Worm (Caenorhabditis elegans) whole organism, mixed stage, embryonic: ENCODE results near the gene fbxa-86.

Experiments
- bed-3 ChIP-seq: fragments of 200-800 bp; sonication (Bioruptor generic); optimal IDR thresholded peaks from 3 replicates; lab custom pipeline; 2018; ENCODE audit warnings: mild to moderate bottlenecking, missing genetic modification characterization, moderate library complexity, missing compliant biosample characterization
- blmp-1 ChIP-seq: fragments of 150-350 bp; optimal IDR thresholded peaks from 2 replicates; lab custom pipeline; 2014; ENCODE audit warnings: missing biosample characterization, missing genetic modification characterization
- ceh-39 ChIP-seq: fragments of 150-350 bp; optimal IDR thresholded peaks from 2 replicates; lab custom pipeline; 2014; ENCODE audit warnings: missing biosample characterization, missing genetic modification characterization
- ceh-43 ChIP-seq: fragments of 200-800 bp; sonication (Bioruptor generic); optimal IDR thresholded peaks from 2 replicates; lab custom pipeline; 2018; ENCODE audit warnings: mild to moderate bottlenecking, missing genetic modification characterization, moderate library complexity, missing compliant biosample characterization
- ceh-83 ChIP-seq: fragments of 200-800 bp; sonication (Bioruptor generic); optimal IDR thresholded peaks from 2 replicates; lab custom pipeline; 2018; ENCODE audit warnings: mild to moderate bottlenecking, missing genetic modification characterization, missing compliant biosample characterization
- ces-1 ChIP-seq: fragments of 150-350 bp; optimal IDR thresholded peaks from 2 replicates; lab custom pipeline; 2014; ENCODE audit warnings: missing biosample characterization, missing genetic modification reagents, missing genetic modification characterization
- cnd-1 ChIP-seq: fragments of 200-800 bp; sonication (Bioruptor generic); optimal IDR thresholded peaks from 2 replicates; lab custom pipeline; 2018; ENCODE audit warnings: mild to moderate bottlenecking, missing genetic modification characterization, missing compliant biosample characterization
- elt-1 ChIP-seq: sonication (generic microtip); optimal IDR thresholded peaks from 2 replicates; lab custom pipeline; 2017; ENCODE audit warnings: missing genetic modification characterization, mild to moderate bottlenecking, missing compliant biosample characterization, antibody characterized with exemption, moderate library complexity, borderline replicate concordance; ENCODE audit not compliant: insufficient read depth
- elt-3 ChIP-seq: fragments of 150-350 bp; optimal IDR thresholded peaks from 2 replicates; lab custom pipeline; 2014; ENCODE audit warnings: missing biosample characterization, missing genetic modification characterization
- flh-1 ChIP-seq: fragments of 200-800 bp; sonication (Bioruptor generic); optimal IDR thresholded peaks from 2 replicates; lab custom pipeline; 2018; ENCODE audit warnings: mild to moderate bottlenecking, missing genetic modification characterization, moderate library complexity, missing compliant biosample characterization
- ham-2 ChIP-seq: fragments of 200-800 bp; sonication (Bioruptor generic); optimal IDR thresholded peaks from 2 replicates; lab custom pipeline; 2018; ENCODE audit warnings: mild to moderate bottlenecking, missing genetic modification characterization, missing compliant biosample characterization
- hlh-1 ChIP-seq: fragments of 150-350 bp; optimal IDR thresholded peaks from 2 replicates; lab custom pipeline; 2014; ENCODE audit warnings: missing biosample characterization, missing genetic modification reagents, missing genetic modification characterization
- lin-13 ChIP-seq: fragments of 150-350 bp; optimal IDR thresholded peaks from 2 replicates; lab custom pipeline; 2014; ENCODE audit warnings: missing biosample characterization, missing genetic modification characterization
- mep-1 ChIP-seq: fragments of 150-350 bp; optimal IDR thresholded peaks from 2 replicates; lab custom pipeline; 2017; ENCODE audit warnings: missing biosample characterization, missing genetic modification reagents, missing genetic modification characterization, inconsistent platforms
- nhr-2 ChIP-seq: fragments of 150-350 bp; optimal IDR thresholded peaks from 2 replicates; lab custom pipeline; 2014; ENCODE audit warnings: missing biosample characterization, missing genetic modification characterization
- nhr-237 ChIP-seq: fragments of 150-350 bp; optimal IDR thresholded peaks from 2 replicates; lab custom pipeline; 2014; ENCODE audit warnings: missing biosample characterization, missing genetic modification characterization
- nhr-28 ChIP-seq: fragments of 150-350 bp; optimal IDR thresholded peaks from 2 replicates; lab custom pipeline; 2014; ENCODE audit warnings: missing biosample characterization, missing genetic modification characterization
- nhr-76 ChIP-seq: sonication (generic microtip); optimal IDR thresholded peaks from 2 replicates; lab custom pipeline; 2017; ENCODE audit warnings: missing biosample characterization, missing genetic modification characterization
- pha-4 ChIP-seq: fragments of 150-350 bp; optimal IDR thresholded peaks from 2 replicates; lab custom pipeline; 2018; ENCODE audit warnings: missing biosample characterization, missing genetic modification reagents, missing genetic modification characterization
- sem-2 ChIP-seq: fragments of 200-800 bp; sonication (Bioruptor generic); optimal IDR thresholded peaks from 2 replicates; lab custom pipeline; 2018; ENCODE audit warnings: mild to moderate bottlenecking, missing genetic modification characterization, missing compliant biosample characterization
- sptf-1 ChIP-seq: sonication (generic microtip); optimal IDR thresholded peaks from 2 replicates; lab custom pipeline; 2017; ENCODE audit warnings: mild to moderate bottlenecking, missing genetic modification characterization, moderate library complexity, missing compliant biosample characterization
- tbx-8 ChIP-seq: fragments of 200-800 bp; sonication (Bioruptor generic); optimal IDR thresholded peaks from 2 replicates; lab custom pipeline; 2018; ENCODE audit warnings: mild to moderate bottlenecking, missing genetic modification characterization, moderate library complexity, missing compliant biosample characterization
- unc-120 ChIP-seq: sonication (generic microtip); optimal IDR thresholded peaks from 2 replicates; lab custom pipeline; 2017; ENCODE audit warnings: missing genetic modification characterization, missing compliant biosample characterization; ENCODE audit not compliant: poor library complexity, severe bottlenecking
- unc-39 ChIP-seq: fragments of 150-350 bp; optimal IDR thresholded peaks from 2 replicates; lab custom pipeline; 2014; ENCODE audit warnings: missing biosample characterization, missing genetic modification characterization
- unc-62 ChIP-seq: fragments of 150-350 bp; optimal IDR thresholded peaks from 2 replicates; lab custom pipeline; 2014; ENCODE audit warnings: missing biosample characterization, missing genetic modification reagents, missing genetic modification characterization
- ztf-11 ChIP-seq: fragments of 150-350 bp; optimal IDR thresholded peaks from 2 replicates; lab custom pipeline; 2014; ENCODE audit warnings: missing biosample characterization, missing genetic modification characterization

fbxa-86 gene

DNA sequence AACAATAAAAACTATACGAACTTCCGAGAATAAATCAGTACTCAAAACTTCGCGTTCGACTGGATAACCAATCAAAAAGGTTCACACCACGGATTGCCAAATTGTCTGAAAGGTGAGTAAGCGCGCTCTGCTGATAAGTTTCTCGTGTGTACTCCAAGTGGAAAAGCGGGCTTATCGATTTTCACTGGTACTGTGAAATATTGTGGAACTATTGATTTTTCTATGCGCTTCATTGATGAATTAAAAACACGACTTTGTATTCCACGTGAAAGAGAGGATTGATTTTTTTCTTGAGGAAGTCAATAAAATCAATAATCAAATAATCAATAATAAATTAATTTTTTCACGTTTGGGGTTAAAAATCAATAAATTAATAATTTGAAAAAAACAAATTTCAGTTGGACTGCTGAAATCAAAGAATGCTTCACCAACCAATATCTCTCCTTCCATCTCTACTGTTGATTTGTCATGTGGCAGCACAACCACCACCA is 32.1 kb downstream of the fbxa-86 start, which contains the start of gene T08B6.4:
Gene T08B6.4 (plus strand): TSS at position 51 of the 491 bp plus-strand sequence.
- TF ChIP-seq unc-120 (tag; lab: Kevin White, UChicago): no peak
- TF ChIP-seq blmp-1: no peak
- TF ChIP-seq elt-3 (tag; lab: Kevin White, UChicago): no peak

DNA sequence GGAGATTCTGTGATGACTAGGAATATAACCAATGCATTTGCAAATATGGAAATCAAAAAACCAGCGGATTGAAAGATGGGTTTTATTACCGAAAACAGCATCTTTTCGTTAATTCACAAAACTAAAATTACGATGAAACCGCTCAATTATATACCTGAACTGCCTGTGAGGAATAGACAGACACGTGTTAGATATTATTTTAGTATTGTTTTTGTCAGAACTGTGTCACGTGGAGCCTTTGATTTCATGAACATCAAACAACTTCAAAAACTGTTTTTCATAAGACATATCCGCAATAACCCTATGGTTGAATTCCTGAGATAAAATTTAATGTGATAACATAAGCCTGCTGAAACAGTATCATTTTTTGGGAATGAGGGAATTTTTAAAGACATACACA is 33.9 kb downstream of the fbxa-86 start, which contains the start of gene str-161:
Gene str-161 (minus strand): TSS at position 101 of the 400 bp plus-strand sequence.
- no peak for TF ChIP-seq nhr-237 (tag; lab: Kevin White, UChicago)
- no peak for TF ChIP-seq elt-3 (tag; lab: Kevin White, UChicago)
- TF ChIP-seq unc-120 (tag; lab: Kevin White, UChicago): no peak
- no peak for TF ChIP-seq flh-1 (GFP tag; lab: Kevin White, UChicago)
- no peak for TF ChIP-seq ceh-39 (tag; lab: Kevin White, UChicago)
- TF ChIP-seq unc-39 (tag; lab: Kevin White, UChicago): no peak
- TF ChIP-seq sem-2 (GFP tag; lab: Kevin White, UChicago): no peak

DNA sequence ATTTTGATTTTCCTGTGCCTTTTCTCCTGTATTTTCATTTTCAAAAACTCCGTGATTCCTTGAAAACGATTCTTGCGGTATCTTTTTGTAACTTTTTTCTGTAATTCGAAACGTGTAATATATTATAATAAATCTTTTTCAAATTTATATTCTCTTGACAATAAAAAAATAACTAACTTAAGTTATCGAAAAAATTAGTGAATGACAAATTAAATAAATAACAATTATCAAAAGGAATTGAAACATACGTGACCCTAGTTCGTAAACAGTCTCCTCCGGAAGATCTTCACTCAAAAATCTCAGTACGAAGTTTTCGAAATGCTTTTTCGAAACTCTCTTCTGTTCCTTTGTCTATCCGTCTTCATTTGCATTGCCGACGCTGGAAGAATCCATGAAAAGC is 47.3 kb downstream of the fbxa-86 start, which contains the start of gene T08B6.9:
Gene T08B6.9 (plus strand): TSS at position 301 of the 400 bp plus-strand sequence.
- TF ChIP-seq cnd-1 (no peak), sptf-1 (no peak), pha-4 (tag; lab: Kevin White, UChicago) (no peak), nhr-28 (tag; lab: Kevin White, UChicago) (no peak), hlh-1 (tag; lab: Kevin White, UChicago) (no peak), ceh-39 (tag; lab: Kevin White, UChicago) (no peak), ceh-83 (no peak)

DNA sequence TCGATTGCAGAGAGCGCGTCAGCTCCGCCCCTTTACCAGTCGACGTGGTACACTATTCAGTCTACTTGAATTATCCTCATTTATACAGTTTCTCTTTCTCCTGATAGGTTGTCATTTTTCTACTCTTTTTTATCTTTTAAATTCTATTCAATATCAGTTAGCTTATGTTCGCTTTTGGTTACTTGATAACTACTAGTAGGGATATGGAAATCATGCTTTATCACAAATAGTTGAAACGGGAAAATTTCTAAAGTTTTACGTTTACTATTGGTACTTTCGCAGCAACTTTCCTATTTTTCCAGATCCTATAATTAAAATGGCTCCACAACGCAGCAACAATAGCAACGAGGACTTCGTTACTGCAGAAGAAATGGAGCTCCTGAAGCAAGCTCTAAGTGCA is 48.2 kb downstream of the fbxa-86 start, which contains the start of gene sgnh-1:
Gene sgnh-1 (plus strand): TSS at position 301 of the 400 bp plus-strand sequence.
- TF ChIP-seq pha-4 (tag; lab: Kevin White, UChicago): no peak
- no peak for TF ChIP-seq ces-1
- TF ChIP-seq ceh-43 (GFP tag; lab: Kevin White, UChicago): no peak
- TF ChIP-seq ham-2 (GFP tag; lab: Kevin White, UChicago): no peak
- no peak for TF ChIP-seq sptf-1
- TF ChIP-seq mep-1 (tag; lab: Kevin White, UChicago): no peak
- TF ChIP-seq ceh-39 (tag; lab: Kevin White, UChicago): no peak
- TF ChIP-seq nhr-76: no peak
- TF ChIP-seq blmp-1: no peak
- TF ChIP-seq lin-13 (tag; lab: Kevin White, UChicago): no peak
- no peak for TF ChIP-seq ceh-83

DNA sequence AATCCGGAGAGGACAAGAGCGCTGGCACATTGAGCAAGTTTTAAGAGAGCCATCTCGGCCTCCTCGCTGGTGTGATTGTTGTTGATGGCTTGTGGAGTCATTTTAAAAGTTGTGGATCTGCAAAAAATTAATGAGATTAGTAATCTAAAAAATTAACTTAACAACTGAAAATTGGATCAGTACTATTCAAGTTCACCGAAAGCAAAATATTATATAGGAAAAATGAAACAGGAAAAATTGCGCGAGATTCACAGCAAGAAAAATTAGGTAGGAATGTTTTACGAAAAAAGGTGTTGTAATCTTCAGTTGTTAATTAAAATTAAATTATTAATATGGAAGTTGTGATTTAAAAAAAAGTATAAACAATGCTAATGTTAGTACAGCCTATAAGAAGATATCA is 50.6 kb downstream of the fbxa-86 start, which contains the start of gene T08B6.1:
Gene T08B6.1 (minus strand): TSS at position 101 of the 400 bp plus-strand sequence.
- TF ChIP-seq elt-1 (tag; lab: Kevin White, UChicago) (no peak), ztf-11 (tag; lab: Kevin White, UChicago) (no peak), unc-62 (GFP tag; lab: Kevin White, UChicago) (no peak), tbx-8 (GFP tag; lab: Kevin White, UChicago) (no peak), cnd-1 (no peak), flh-1 (GFP tag; lab: Kevin White, UChicago) (no peak), bed-3 (GFP tag; lab: Kevin White, UChicago) (no peak), sem-2 (GFP tag; lab: Kevin White, UChicago) (no peak), unc-120 (tag; lab: Kevin White, UChicago) (no peak), pha-4 (tag; lab: Kevin White, UChicago) (no peak), nhr-237 (tag; lab: Kevin White, UChicago) (no peak), sptf-1 (no peak), nhr-2 (tag; lab: Kevin White, UChicago) (no peak)
